Fruit fly (Drosophila melanogaster) whole organism, adult: ENCODE data around the gene CtsK1.

Experiments used
- CG14711 ChIP-seq: fragments of 200-800 bp; sonication (Bioruptor generic); optimal IDR thresholded peaks from 2 replicates; lab custom pipeline; 2018; ENCODE audit warnings: missing biosample characterization, mild to moderate bottlenecking, missing genetic modification characterization, moderate library complexity
- CG5204 ChIP-seq: fragments of 200-800 bp; sonication (Bioruptor generic); optimal IDR thresholded peaks from 2 replicates; lab custom pipeline; 2016; ENCODE audit warnings: missing biosample characterization, missing genetic modification characterization
- CG7045 ChIP-seq: fragments of 200-800 bp; sonication (Bioruptor generic); optimal IDR thresholded peaks from 2 replicates; lab custom pipeline; 2017; ENCODE audit warnings: missing biosample characterization, mild to moderate bottlenecking, missing genetic modification characterization
- CG7101 ChIP-seq: fragments of 200-800 bp; sonication (Bioruptor generic); optimal IDR thresholded peaks from 2 replicates; lab custom pipeline; 2018; ENCODE audit warnings: missing biosample characterization, mild to moderate bottlenecking, missing genetic modification characterization, moderate library complexity
- Crg-1 ChIP-seq: fragments of 200-800 bp; sonication (Bioruptor generic); optimal IDR thresholded peaks from 2 replicates; lab custom pipeline; 2016; ENCODE audit warnings: missing biosample characterization, missing genetic modification characterization
- Mnt ChIP-seq: fragments of 200-800 bp; sonication (Bioruptor generic); optimal IDR thresholded peaks from 2 replicates; lab custom pipeline; 2016; ENCODE audit warnings: missing biosample characterization, mild to moderate bottlenecking, missing genetic modification characterization
- cnc ChIP-seq, 2 experiments: fragments of >200 bp; optimal IDR thresholded peaks; 2 replicates each; lab custom pipeline; 2017
- ovo ChIP-seq: fragments of 200-800 bp; sonication (Bioruptor generic); optimal IDR thresholded peaks from 2 replicates; lab custom pipeline; 2016; ENCODE audit warnings: missing biosample characterization, missing genetic modification characterization

dm6 chr3L:14004041-14004407 is 10.0 kb downstream of the CtsK1 start:
- TF ChIP-seq CG7045 (no peak), Crg-1 (GFP tag; lab: Kevin White, UChicago) (no peak), CG7101 (tag; lab: Kevin White, UChicago) (peak; percentile 35), CG14711 (tag; lab: Kevin White, UChicago) (no peak), ovo (GFP tag; lab: Kevin White, UChicago) (no peak), CG5204 (GFP tag; lab: Kevin White, UChicago) (no peak), Mnt (peak; percentile 19), cnc (optimal IDR thresholded peaks at IDR 0.05; lab: Kevin White, UChicago) (no peak)
